Fruit fly (Drosophila melanogaster) whole organism, prepupa: Measurements from ENCODE around the gene CG10681.

Source experiments
- Blimp-1 ChIP-seq: fragments of 200-800 bp; sonication (Bioruptor generic); optimal IDR thresholded peaks from 3 replicates; lab custom pipeline; 2017; ENCODE audit warnings: missing biosample characterization, missing genetic modification characterization, mild to moderate bottlenecking, moderate library complexity, missing genetic modification reagents
- CG10631 ChIP-seq: fragments of 200-800 bp; sonication (Bioruptor generic); optimal IDR thresholded peaks from 2 replicates; lab custom pipeline; 2016; ENCODE audit warnings: missing biosample characterization, missing genetic modification characterization
- CG11902 ChIP-seq: fragments of 200-800 bp; sonication (Bioruptor generic); optimal IDR thresholded peaks from 3 replicates; lab custom pipeline; 2016; ENCODE audit warnings: missing biosample characterization, missing genetic modification characterization
- CG1621 ChIP-seq: fragments of 200-800 bp; sonication (Bioruptor generic); optimal IDR thresholded peaks from 3 replicates; lab custom pipeline; 2018; ENCODE audit warnings: missing biosample characterization, mild to moderate bottlenecking, missing genetic modification characterization
- CG16779 ChIP-seq: fragments of 200-800 bp; sonication (Bioruptor generic); optimal IDR thresholded peaks from 3 replicates; lab custom pipeline; 2017; ENCODE audit warnings: missing biosample characterization, mild to moderate bottlenecking, missing genetic modification characterization
- CG3032 ChIP-seq: fragments of 200-800 bp; optimal IDR thresholded peaks from 2 replicates; lab custom pipeline; 2019; ENCODE audit warnings: missing biosample characterization, mild to moderate bottlenecking, missing genetic modification characterization, moderate library complexity
- CG31627 ChIP-seq: fragments of 200-800 bp; sonication (Bioruptor generic); optimal IDR thresholded peaks from 3 replicates; lab custom pipeline; 2016; ENCODE audit warnings: missing biosample characterization, missing genetic modification characterization
- CG32006 ChIP-seq: fragments of 200-800 bp; sonication (Bioruptor generic); optimal IDR thresholded peaks from 3 replicates; lab custom pipeline; 2017; ENCODE audit warnings: missing biosample characterization, mild to moderate bottlenecking, missing genetic modification characterization
- CG34406 ChIP-seq: fragments of 200-800 bp; sonication (Bioruptor generic); optimal IDR thresholded peaks from 3 replicates; lab custom pipeline; 2016; ENCODE audit warnings: missing biosample characterization, missing genetic modification characterization
- CG3919 ChIP-seq: fragments of 200-800 bp; sonication (Bioruptor generic); optimal IDR thresholded peaks from 3 replicates; lab custom pipeline; 2016; ENCODE audit warnings: missing biosample characterization, missing genetic modification characterization
- CG6276 ChIP-seq: fragments of 200-800 bp; sonication (Bioruptor generic); optimal IDR thresholded peaks from 2 replicates; lab custom pipeline; 2017; ENCODE audit warnings: missing biosample characterization, mild to moderate bottlenecking, missing genetic modification characterization
- CG6792 ChIP-seq: fragments of 200-800 bp; sonication (Bioruptor generic); optimal IDR thresholded peaks from 3 replicates; lab custom pipeline; 2016; ENCODE audit warnings: missing biosample characterization, missing genetic modification characterization
- CG6808 ChIP-seq: fragments of 200-800 bp; sonication (Bioruptor generic); optimal IDR thresholded peaks from 3 replicates; lab custom pipeline; 2017; ENCODE audit warnings: missing biosample characterization, missing genetic modification characterization, mild to moderate bottlenecking, moderate library complexity, missing genetic modification reagents
- CG6854 ChIP-seq: fragments of 200-800 bp; sonication (Bioruptor generic); optimal IDR thresholded peaks from 2 replicates; lab custom pipeline; 2017; ENCODE audit warnings: missing biosample characterization, mild to moderate bottlenecking, missing genetic modification characterization
- CG7368 ChIP-seq: fragments of 200-800 bp; sonication (Bioruptor generic); optimal IDR thresholded peaks from 3 replicates; lab custom pipeline; 2016; ENCODE audit warnings: missing biosample characterization, missing genetic modification characterization
- CG8632 ChIP-seq: fragments of 200-800 bp; sonication (Bioruptor generic); optimal IDR thresholded peaks from 3 replicates; lab custom pipeline; 2016; ENCODE audit warnings: missing biosample characterization, missing genetic modification characterization
- CG9139 ChIP-seq: fragments of 200-800 bp; sonication (Bioruptor generic); optimal IDR thresholded peaks from 3 replicates; lab custom pipeline; 2017; ENCODE audit warnings: missing biosample characterization, mild to moderate bottlenecking, missing genetic modification characterization
- Eip75B ChIP-seq: fragments of 200-800 bp; sonication (Bioruptor generic); optimal IDR thresholded peaks from 3 replicates; lab custom pipeline; 2016; ENCODE audit warnings: missing biosample characterization, missing genetic modification characterization
- Eip78C ChIP-seq: fragments of 200-800 bp; sonication (Bioruptor generic); peaks from one replicate; lab custom pipeline; 2016; ENCODE audit warnings: missing biosample characterization, missing genetic modification characterization
- Eip93F ChIP-seq: fragments of 200-800 bp; sonication (Bioruptor generic); optimal IDR thresholded peaks from 2 replicates; lab custom pipeline; 2016; ENCODE audit warnings: missing biosample characterization, mild to moderate bottlenecking, missing genetic modification characterization
- Ets96B ChIP-seq: fragments of 200-800 bp; optimal IDR thresholded peaks from 2 replicates; lab custom pipeline; 2019; ENCODE audit warnings: missing biosample characterization, mild to moderate bottlenecking, missing genetic modification characterization, moderate library complexity
- Gug ChIP-seq: fragments of 200-800 bp; sonication (Bioruptor generic); IDR thresholded peaks from 2 replicates; pipeline ENCODE4 v1.3.6; 2022; ENCODE audit warnings: missing biosample characterization, missing genetic modification characterization
- Hr4 ChIP-seq: fragments of 200-800 bp; sonication (Bioruptor generic); optimal IDR thresholded peaks from 3 replicates; lab custom pipeline; 2016; ENCODE audit warnings: missing biosample characterization, missing genetic modification characterization
- Met ChIP-seq: fragments of 200-800 bp; sonication (Bioruptor generic); optimal IDR thresholded peaks from 3 replicates; lab custom pipeline; 2016; ENCODE audit warnings: missing biosample characterization, missing genetic modification characterization
- OdsH ChIP-seq: fragments of 200-800 bp; sonication (Bioruptor generic); optimal IDR thresholded peaks from 3 replicates; lab custom pipeline; 2016; ENCODE audit warnings: missing biosample characterization, missing genetic modification characterization
- Sox102F ChIP-seq: fragments of 200-800 bp; sonication (Bioruptor generic); optimal IDR thresholded peaks from 2 replicates; lab custom pipeline; 2016; ENCODE audit warnings: missing biosample characterization, mild to moderate bottlenecking, missing genetic modification characterization
- Sox14 ChIP-seq: fragments of 200-800 bp; sonication (Bioruptor generic); optimal IDR thresholded peaks from 3 replicates; lab custom pipeline; 2016; ENCODE audit warnings: missing biosample characterization, missing genetic modification characterization
- achi ChIP-seq: fragments of 200-800 bp; sonication (Bioruptor generic); optimal IDR thresholded peaks from 3 replicates; lab custom pipeline; 2016; ENCODE audit warnings: missing biosample characterization, missing genetic modification characterization
- acj6 ChIP-seq: fragments of 200-800 bp; sonication (Bioruptor generic); optimal IDR thresholded peaks from 3 replicates; lab custom pipeline; 2016; ENCODE audit warnings: missing biosample characterization, missing genetic modification characterization
- cyc ChIP-seq: fragments of 200-800 bp; sonication (Bioruptor generic); optimal IDR thresholded peaks from 3 replicates; lab custom pipeline; 2016; ENCODE audit warnings: missing biosample characterization, missing genetic modification characterization
- dac ChIP-seq: fragments of 200-800 bp; sonication (Bioruptor generic); optimal IDR thresholded peaks from 2 replicates; lab custom pipeline; 2017; ENCODE audit warnings: missing biosample characterization, mild to moderate bottlenecking, missing genetic modification characterization
- dsx ChIP-seq: fragments of 200-800 bp; optimal IDR thresholded peaks from 3 replicates; lab custom pipeline; 2019; ENCODE audit warnings: missing biosample characterization, mild to moderate bottlenecking, missing genetic modification characterization, moderate library complexity; ENCODE audit not compliant: poor library complexity, severe bottlenecking
- esn ChIP-seq: fragments of 200-800 bp; sonication (Bioruptor generic); optimal IDR thresholded peaks from 2 replicates; lab custom pipeline; 2016; ENCODE audit warnings: missing biosample characterization, mild to moderate bottlenecking, missing genetic modification characterization, moderate library complexity
- fkh ChIP-seq: fragments of 200-800 bp; sonication (Bioruptor generic); optimal IDR thresholded peaks from 3 replicates; lab custom pipeline; 2017; ENCODE audit warnings: missing biosample characterization, mild to moderate bottlenecking, missing genetic modification characterization, moderate library complexity
- lz ChIP-seq: fragments of 200-800 bp; sonication (Bioruptor generic); optimal IDR thresholded peaks from 3 replicates; lab custom pipeline; 2016; ENCODE audit warnings: missing biosample characterization, missing genetic modification characterization
- pdm3 ChIP-seq: fragments of 200-800 bp; sonication (Bioruptor generic); optimal IDR thresholded peaks from 3 replicates; lab custom pipeline; 2016; ENCODE audit warnings: missing biosample characterization, missing genetic modification characterization
- salr ChIP-seq, 2 experiments: fragments of 200-800 bp; sonication (Bioruptor generic); optimal IDR thresholded peaks; 3 replicates each; lab custom pipeline; 2016 to 2018; ENCODE audit warnings: missing biosample characterization in 2 of 2, missing genetic modification characterization in 2 of 2, mild to moderate bottlenecking in 1 of 2
- spab ChIP-seq: fragments of 200-800 bp; sonication (Bioruptor generic); optimal IDR thresholded peaks from 2 replicates; lab custom pipeline; 2017; ENCODE audit warnings: missing biosample characterization, mild to moderate bottlenecking, missing genetic modification characterization, missing genetic modification reagents
- ss ChIP-seq, 2 experiments: fragments of 200-800 bp; sonication (Bioruptor generic); optimal IDR thresholded peaks; 2 replicates in 1 of 2; 3 replicates in 1 of 2; lab custom pipeline; 2017 to 2018; ENCODE audit warnings: mild to moderate bottlenecking in 2 of 2, missing biosample characterization in 2 of 2, missing genetic modification characterization in 2 of 2, moderate library complexity in 1 of 2
- topi ChIP-seq: fragments of 200-800 bp; sonication (Bioruptor generic); optimal IDR thresholded peaks from 3 replicates; lab custom pipeline; 2016; ENCODE audit warnings: missing biosample characterization, missing genetic modification characterization
- vri ChIP-seq: fragments of 200-800 bp; sonication (Bioruptor generic); optimal IDR thresholded peaks from 3 replicates; lab custom pipeline; 2016; ENCODE audit warnings: missing biosample characterization, mild to moderate bottlenecking, missing genetic modification characterization

The CG10681 gene

DNA sequence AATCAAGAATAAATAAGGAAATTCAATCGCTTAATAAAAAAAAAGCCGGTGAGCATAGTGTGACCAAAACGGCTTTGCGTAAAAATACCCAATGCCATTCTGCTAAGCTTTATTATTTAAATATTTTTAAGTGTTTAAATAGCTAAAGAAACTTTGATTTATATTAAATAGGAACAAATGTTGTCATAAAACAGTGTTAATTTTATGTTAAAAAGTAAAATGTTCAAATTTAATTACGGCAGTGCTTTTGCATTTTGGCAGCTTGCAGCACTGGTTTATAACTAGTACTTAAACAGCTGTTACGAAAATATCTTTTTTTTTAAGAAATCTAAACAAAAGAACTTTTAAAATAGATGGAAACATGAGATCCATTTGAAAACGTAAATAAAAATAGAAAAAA, at the start of gene CG10681, which contains the start of gene CG10638:
TSS of gene CG10681 (plus strand) at position 265 of the 400 bp plus-strand sequence.
TSS of gene CG10638 (minus strand) at position 63 of the 400 bp plus-strand sequence.
- TF ChIP-seq CG7368 (GFP tag; lab: Kevin White, UChicago) (no peak), CG34406 (GFP tag; lab: Kevin White, UChicago) (peak; percentile 34), Met (no peak), lz (GFP tag; lab: Kevin White, UChicago) (peak; percentile 49), CG6792 (GFP tag; lab: Kevin White, UChicago) (peak; percentile 1), dac (GFP tag; lab: Kevin White, UChicago) (no peak), CG9139 (GFP tag; lab: Kevin White, UChicago) (no peak), pdm3 (GFP tag; lab: Kevin White, UChicago) (no peak), Ets96B (tag; lab: Kevin White, UChicago) (peak; percentile 26), CG6808 (GFP tag; lab: Kevin White, UChicago) (peak; percentile 4), cyc (GFP tag; lab: Kevin White, UChicago) (peak; percentile 43), fkh (GFP tag; lab: Kevin White, UChicago) (peak; percentile 65), salr (GFP tag; optimal IDR thresholded peaks at IDR 0.05; lab: Kevin White, UChicago) (no peak), Eip78C (peak; percentile 88), CG8632 (peak; percentile 4), CG16779 (tag; lab: Kevin White, UChicago) (no peak), vri (GFP tag; lab: Kevin White, UChicago) (peak; percentile 59), Sox14 (GFP tag; lab: Kevin White, UChicago) (peak; percentile 81), acj6 (GFP tag; lab: Kevin White, UChicago) (peak; percentile 52), Gug (GFP tag; lab: Robert Waterston, UW) (no peak), Hr4 (GFP tag; lab: Kevin White, UChicago) (peak; percentile 56), Eip93F (GFP tag; lab: Kevin White, UChicago) (peak; percentile 36), esn (peak; percentile 74), topi (GFP tag; lab: Kevin White, UChicago) (peak; percentile 59), spab (GFP tag; lab: Kevin White, UChicago) (no peak), dsx (GFP tag; lab: Kevin White, UChicago) (peak; percentile 13), CG3032 (tag; lab: Kevin White, UChicago) (peak; percentile 35), Blimp-1 (GFP tag; lab: Kevin White, UChicago) (peak; percentile 8), ss (GFP tag; optimal IDR thresholded peaks at IDR 0.05; lab: Kevin White, UChicago) (no peak), CG11902 (GFP tag; lab: Kevin White, UChicago) (no peak), CG6854 (GFP tag; lab: Kevin White, UChicago) (peak; percentile 33), Sox102F (GFP tag; lab: Kevin White, UChicago) (no peak), CG10631 (GFP tag; lab: Kevin White, UChicago) (peak; percentile 45), CG1621 (tag; lab: Kevin White, UChicago) (peak; percentile 44), Eip75B (peak; percentile 68), CG6276 (no peak), achi (GFP tag; lab: Kevin White, UChicago) (peak; percentile 41), CG31627 (GFP tag; lab: Kevin White, UChicago) (peak; percentile 40), CG32006 (GFP tag; lab: Kevin White, UChicago) (no peak), OdsH (GFP tag; lab: Kevin White, UChicago) (peak; percentile 23), CG3919 (GFP tag; lab: Kevin White, UChicago) (peak; percentile 38)
